Worm (Caenorhabditis elegans) whole organism, young adult: ENCODE results near the gene B0284.3.
A peak's percentile ranks its signal among the peaks of the same experiment; 100 is the strongest.

ENCODE experiments used
- F23B12.7 ChIP-seq: sonication (generic microtip); optimal IDR thresholded peaks from 2 replicates; lab custom pipeline; 2017; ENCODE audit warnings: missing genetic modification characterization, mild to moderate bottlenecking, missing compliant biosample characterization, antibody characterized with exemption, moderate library complexity; ENCODE audit not compliant: insufficient read depth
- F55B11.4 ChIP-seq: sonication (generic microtip); optimal IDR thresholded peaks from 2 replicates; lab custom pipeline; 2016; ENCODE audit warnings: missing compliant biosample characterization, missing genetic modification characterization, borderline replicate concordance; ENCODE audit not compliant: insufficient read depth
- Y53G8AR.9 ChIP-seq: fragments of 200-800 bp; sonication (Bioruptor generic); conservative IDR thresholded peaks from 2 replicates; pipeline ENCODE4 v1.3.6; 2022; ENCODE audit warnings: missing genetic modification reagents, missing genetic modification characterization, missing compliant biosample characterization
- ZK185.1 ChIP-seq: sonication (generic microtip); optimal IDR thresholded peaks from 2 replicates; lab custom pipeline; 2016; ENCODE audit warnings: mild to moderate bottlenecking, missing genetic modification characterization, missing compliant biosample characterization; ENCODE audit not compliant: poor library complexity, severe bottlenecking
- ama-1 ChIP-seq, 3 experiments: fragments of 150-350 bp in 1 of 3; sonication (generic microtip) in 2 of 3; optimal IDR thresholded peaks; 2 replicates each; lab custom pipeline; 2014 to 2018; ENCODE audit warnings: missing biosample characterization in 2 of 3, missing genetic modification characterization in 2 of 3, missing genetic modification reagents in 2 of 3
- aptf-3 ChIP-seq: fragments of 200-800 bp; sonication (Bioruptor generic); IDR thresholded peaks from 2 replicates; pipeline ENCODE4 v1.3.6; 2022; ENCODE audit warnings: missing genetic modification characterization, missing compliant biosample characterization
- attf-5 ChIP-seq: fragments of 200-800 bp; sonication (Bioruptor generic); optimal IDR thresholded peaks from 2 replicates; lab custom pipeline; 2018; ENCODE audit warnings: mild to moderate bottlenecking, missing genetic modification characterization, missing compliant biosample characterization
- ceh-100 ChIP-seq: fragments of 200-800 bp; sonication (Bioruptor generic); IDR thresholded peaks from 2 replicates; pipeline ENCODE4 v1.3.6; 2022; ENCODE audit warnings: missing genetic modification reagents, missing genetic modification characterization, missing compliant biosample characterization
- ceh-58 ChIP-seq: fragments of 200-800 bp; sonication (Bioruptor generic); IDR thresholded peaks from 2 replicates; pipeline ENCODE4 v1.3.6; 2022; ENCODE audit warnings: missing genetic modification characterization, missing compliant biosample characterization
- chd-7 ChIP-seq: sonication (generic microtip); optimal IDR thresholded peaks from 2 replicates; lab custom pipeline; 2016; ENCODE audit warnings: mild to moderate bottlenecking, missing genetic modification characterization, moderate library complexity, missing compliant biosample characterization
- dox-1 ChIP-seq: fragments of 200-800 bp; sonication (Bioruptor generic); IDR thresholded peaks from 2 replicates; pipeline ENCODE4 v1.3.6; 2022; ENCODE audit warnings: missing genetic modification reagents, missing genetic modification characterization, missing compliant biosample characterization
- efl-1 ChIP-seq: fragments of 150-350 bp; optimal IDR thresholded peaks from 2 replicates; lab custom pipeline; 2014; ENCODE audit warnings: missing biosample characterization, missing genetic modification reagents, missing genetic modification characterization
- egl-18 ChIP-seq: fragments of 200-800 bp; sonication (Bioruptor generic); IDR thresholded peaks from 2 replicates; pipeline ENCODE4 v1.3.6; 2022; ENCODE audit warnings: missing genetic modification reagents, missing genetic modification characterization, missing compliant biosample characterization
- egl-44 ChIP-seq: fragments of 200-800 bp; sonication (Bioruptor generic); IDR thresholded peaks from 2 replicates; pipeline ENCODE4 v1.3.6; 2022; ENCODE audit warnings: missing genetic modification reagents, missing genetic modification characterization, missing compliant biosample characterization
- ets-4 ChIP-seq: fragments of 200-800 bp; sonication (Bioruptor generic); optimal IDR thresholded peaks from 2 replicates; lab custom pipeline; 2018; ENCODE audit warnings: mild to moderate bottlenecking, missing genetic modification characterization, missing compliant biosample characterization
- hlh-26 ChIP-seq: fragments of 200-800 bp; sonication (Bioruptor generic); conservative IDR thresholded peaks from 2 replicates; pipeline ENCODE4 v1.3.6; 2022; ENCODE audit warnings: missing genetic modification reagents, missing genetic modification characterization, missing compliant biosample characterization
- hmg-1.2 ChIP-seq: fragments of 200-800 bp; sonication (Bioruptor generic); IDR thresholded peaks from 2 replicates; pipeline ENCODE4 v1.3.6; 2022; ENCODE audit warnings: missing genetic modification reagents, missing genetic modification characterization, missing compliant biosample characterization
- hsf-1 ChIP-seq: fragments of 200-800 bp; sonication (Bioruptor generic); IDR thresholded peaks from 2 replicates; pipeline ENCODE4 v1.3.6; 2022; ENCODE audit warnings: missing genetic modification reagents, missing genetic modification characterization, missing compliant biosample characterization
- lin-26 ChIP-seq: fragments of 200-800 bp; sonication (Bioruptor generic); IDR thresholded peaks from 2 replicates; pipeline ENCODE4 v1.3.6; 2022; ENCODE audit warnings: missing genetic modification reagents, missing genetic modification characterization, missing compliant biosample characterization
- lir-1 ChIP-seq: fragments of 200-800 bp; sonication (Bioruptor generic); conservative IDR thresholded peaks from 2 replicates; pipeline ENCODE4 v1.3.6; 2022; ENCODE audit warnings: missing genetic modification reagents, missing genetic modification characterization, missing compliant biosample characterization
- lsl-1 ChIP-seq: fragments of 200-800 bp; sonication (Bioruptor generic); optimal IDR thresholded peaks from 2 replicates; lab custom pipeline; 2018; ENCODE audit warnings: mild to moderate bottlenecking, missing genetic modification characterization, moderate library complexity, missing compliant biosample characterization
- madf-3 ChIP-seq: fragments of 200-800 bp; sonication (Bioruptor generic); IDR thresholded peaks from 2 replicates; pipeline ENCODE4 v1.3.6; 2022; ENCODE audit warnings: missing genetic modification reagents, missing genetic modification characterization, missing compliant biosample characterization
- madf-6 ChIP-seq: fragments of 200-800 bp; sonication (Bioruptor generic); IDR thresholded peaks from 2 replicates; pipeline ENCODE4 v1.3.6; 2022; ENCODE audit warnings: missing genetic modification reagents, missing genetic modification characterization, missing compliant biosample characterization
- mcd-1 ChIP-seq: fragments of 200-800 bp; sonication (Bioruptor generic); IDR thresholded peaks from 2 replicates; pipeline ENCODE4 v1.3.6; 2022; ENCODE audit warnings: missing genetic modification reagents, missing genetic modification characterization, missing compliant biosample characterization
- mxl-1 ChIP-seq: sonication (generic microtip); optimal IDR thresholded peaks from 2 replicates; lab custom pipeline; 2016; ENCODE audit warnings: missing genetic modification characterization, missing compliant biosample characterization
- rcor-1 ChIP-seq: fragments of 200-800 bp; sonication (Bioruptor generic); IDR thresholded peaks from 2 replicates; pipeline ENCODE4 v1.3.6; 2022; ENCODE audit warnings: missing genetic modification reagents, missing genetic modification characterization, missing compliant biosample characterization
- sdz-38 ChIP-seq: sonication (generic microtip); optimal IDR thresholded peaks from 2 replicates; lab custom pipeline; 2016; ENCODE audit warnings: missing genotype, missing genetic modification characterization, missing compliant biosample characterization
- sea-2 ChIP-seq: fragments of 200-800 bp; sonication (Bioruptor generic); IDR thresholded peaks from 2 replicates; pipeline ENCODE4 v1.3.6; 2022; ENCODE audit warnings: missing genetic modification characterization, missing compliant biosample characterization
- unc-130 ChIP-seq: sonication (generic microtip); optimal IDR thresholded peaks from 2 replicates; lab custom pipeline; 2016; ENCODE audit warnings: missing genetic modification reagents, missing genetic modification characterization, missing compliant biosample characterization
- ztf-18 ChIP-seq: sonication (generic microtip); optimal IDR thresholded peaks from 2 replicates; lab custom pipeline; 2016; ENCODE audit warnings: missing genotype, mild to moderate bottlenecking, missing genetic modification characterization, missing compliant biosample characterization
- ztf-6 ChIP-seq: fragments of 200-800 bp; sonication (Bioruptor generic); IDR thresholded peaks from 2 replicates; pipeline ENCODE4 v1.3.6; 2022; ENCODE audit warnings: missing genetic modification reagents, missing genetic modification characterization, missing compliant biosample characterization

Gene B0284.3

ce11 chrIII:4408251-4408650 is 28.6 kb upstream of the B0284.3 start, which contains the start of gene gpch-1:
Gene gpch-1 (plus strand): TSS chrIII:4408551.
- no peak for TF ChIP-seq egl-18
- no peak for TF ChIP-seq F23B12.7 (tag; lab: Kevin White, UChicago)
- no peak for TF ChIP-seq chd-7
- no peak for TF ChIP-seq egl-44 (GFP tag; lab: Robert Waterston, UW)
- TF ChIP-seq F55B11.4 (tag; lab: Kevin White, UChicago), result no peak

ce11 chrIII:4407144-4407543 is 27.5 kb upstream of the B0284.3 start, which contains the start of gene prdx-3:
Gene prdx-3 (plus strand): TSS chrIII:4407444.
- TF ChIP-seq lir-1 (GFP tag; lab: Robert Waterston, UW) (no peak), ztf-18 (tag; lab: Kevin White, UChicago) (no peak), unc-130 (no peak), rcor-1 (GFP tag; lab: Robert Waterston, UW) (no peak), aptf-3 (GFP tag; lab: Robert Waterston, UW) (no peak), mxl-1 (tag; lab: Kevin White, UChicago) (no peak), ama-1 (optimal IDR thresholded peaks at IDR 0.05; lab: Kevin White, UChicago) (no peak), ama-1 (GFP tag; optimal IDR thresholded peaks at IDR 0.05; lab: Kevin White, UChicago) (no peak), ztf-6 (GFP tag; lab: Robert Waterston, UW) (no peak), lsl-1 (GFP tag; lab: Kevin White, UChicago) (no peak), ceh-58 (no peak), hlh-26 (no peak)

ce11 chrIII:4405986-4406385 is 26.4 kb upstream of the B0284.3 start, which contains the start of gene rnp-4:
Gene rnp-4 (plus strand): TSS chrIII:4406286.
- TF ChIP-seq hsf-1 (GFP tag; lab: Robert Waterston, UW), result 0 out of 2 replicates have a peak, but pooled peaks have one; percentile 29
- TF ChIP-seq Y53G8AR.9, result 0 out of 2 replicates have a peak, but pooled peaks have one; percentile 17
- TF ChIP-seq lin-26 (GFP tag; lab: Robert Waterston, UW), result peak; percentile 39; the same call in 1 of the 2 replicates
- TF ChIP-seq efl-1 (GFP tag; lab: Kevin White, UChicago), result no peak
- no peak for TF ChIP-seq ZK185.1 (tag; lab: Kevin White, UChicago)
- TF ChIP-seq ceh-100 (GFP tag; lab: Robert Waterston, UW), result no peak
- TF ChIP-seq sea-2 (GFP tag; lab: Robert Waterston, UW), result no peak

ce11 chrIII:4404339-4404836 is 24.8 kb upstream of the B0284.3 start, which contains the start of the genes R07E5.17 and snfc-5:
Gene R07E5.17 (minus strand): TSS chrIII:4404436.
Gene snfc-5 (plus strand): TSS chrIII:4404786.
- TF ChIP-seq attf-5 (GFP tag; lab: Kevin White, UChicago), result peak; percentile 68
- 0 out of 2 replicates have a peak, but pooled peaks have one; percentile 28 for TF ChIP-seq dox-1 (GFP tag; lab: Robert Waterston, UW)
- TF ChIP-seq hmg-1.2, result peak; percentile 15; the same call in 1 of the 2 replicates
- TF ChIP-seq madf-6 (GFP tag; lab: Robert Waterston, UW), result no peak
- TF ChIP-seq madf-3 (GFP tag; lab: Robert Waterston, UW), result peak; percentile 92
- peak; percentile 32 for TF ChIP-seq F23B12.7 (tag; lab: Kevin White, UChicago)
- TF ChIP-seq mcd-1 (GFP tag; lab: Robert Waterston, UW), result 0 out of 2 replicates have a peak, but pooled peaks have one; percentile 22
- TF ChIP-seq sdz-38 (tag; lab: Kevin White, UChicago), result no peak

ce11 chrIII:4401142-4401541 is 21.5 kb upstream of the B0284.3 start, which contains the start of gene R07E5.15:
Gene R07E5.15 (plus strand): TSS chrIII:4401442.
- TF ChIP-seq ets-4, result no peak
